Worm (Caenorhabditis elegans): ENCODE data around the gene clec-20.

clec-20 gene

DNA sequence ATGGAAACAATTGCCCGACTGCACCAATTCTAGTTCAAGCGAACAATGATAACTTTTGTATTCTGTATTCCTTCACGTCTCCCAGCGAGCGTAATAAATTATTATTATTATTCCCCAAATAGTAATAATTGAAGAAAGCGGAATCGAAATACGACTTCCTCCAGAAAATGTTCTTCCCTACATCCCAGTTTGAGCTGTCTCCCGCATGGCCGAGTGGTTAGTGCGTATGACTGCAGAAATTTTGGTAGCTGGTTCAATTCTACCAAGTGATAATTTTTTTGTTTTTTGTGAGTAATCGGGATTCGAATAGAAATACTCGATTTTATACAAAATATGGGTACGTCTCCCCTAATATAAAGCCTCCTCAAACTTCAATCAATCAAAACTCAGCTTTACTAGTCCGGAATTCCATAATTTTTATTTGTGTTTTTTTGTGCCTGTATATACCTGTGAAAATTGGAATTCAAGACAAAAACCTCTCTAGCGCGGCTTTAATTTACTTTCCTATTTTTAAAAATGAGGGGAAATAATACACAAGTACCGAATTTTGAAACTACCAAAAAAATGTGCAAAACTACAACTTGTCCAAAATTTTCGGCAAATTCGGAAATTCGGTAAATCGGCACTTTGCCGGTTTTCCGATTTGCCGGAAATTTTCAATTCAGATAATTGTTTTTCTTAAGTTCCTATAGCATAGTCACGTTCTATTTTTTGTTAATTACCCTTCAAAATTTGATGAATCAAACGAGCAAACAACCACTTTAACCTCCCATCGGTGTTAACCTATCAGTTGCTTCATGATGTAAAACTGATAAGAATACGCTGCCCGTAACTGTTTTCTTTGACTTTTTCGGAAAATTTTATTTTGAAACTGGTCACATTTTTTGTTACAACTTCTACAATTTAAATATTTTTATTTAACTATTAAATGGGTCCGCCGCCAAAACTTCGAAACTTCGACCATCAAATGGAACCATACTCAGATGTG lies 2.4 kb upstream of the clec-20 start, which contains the start of gene bath-46 (continued):
- TF ChIP-seq vab-7 (GFP tag; IDR thresholded peaks at IDR 0.05) = peak; percentile 48; the same call in 1 of the 2 replicates

DNA sequence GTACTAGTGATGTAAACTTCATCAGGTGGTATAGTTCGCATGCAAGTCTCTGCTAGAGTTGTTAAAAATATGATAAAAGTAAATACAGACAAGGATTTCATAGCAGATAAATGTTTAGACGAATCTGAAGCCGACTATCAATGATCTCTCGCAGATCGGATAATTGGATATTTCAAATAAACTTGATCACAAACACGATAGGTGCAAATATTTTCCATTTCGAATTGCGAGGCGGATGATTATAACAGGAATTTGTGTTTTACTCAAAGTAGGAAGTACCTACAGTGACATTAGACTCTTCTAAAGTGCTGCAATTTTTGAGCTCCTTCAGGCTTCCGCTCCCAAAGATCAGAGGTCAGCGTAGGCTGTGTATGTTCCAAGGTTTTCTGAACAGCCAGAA lies 5.2 kb downstream of the clec-20 start, which contains the start of gene T07H3.7:
T07H3.7 (minus strand) TSS at position 101 of the 400 bp plus-strand sequence.
- TF ChIP-seq dpl-1 (GFP tag; optimal IDR thresholded peaks at IDR 0.05) (no peak), dmd-6 (GFP tag; IDR thresholded peaks at IDR 0.05) (no peak), dve-1 (tag; optimal IDR thresholded peaks at IDR 0.05; ENCODE audit: insufficient read depth) (no peak), zip-11 (GFP tag; IDR thresholded peaks at IDR 0.05) (no peak), gei-8 (GFP tag; optimal IDR thresholded peaks at IDR 0.05) (no peak), nhr-102 (tag; optimal IDR thresholded peaks at IDR 0.05) (no peak), hif-1 (tag; optimal IDR thresholded peaks at IDR 0.05) (no peak), F49E8.2 (tag; optimal IDR thresholded peaks at IDR 0.05; ENCODE audit: borderline replicate concordance) (no peak), lir-3 (tag; optimal IDR thresholded peaks at IDR 0.05) (no peak), lsy-2 (tag; optimal IDR thresholded peaks at IDR 0.05) (no peak), F44E2.7 (GFP tag; IDR thresholded peaks at IDR 0.05) (no peak)

DNA sequence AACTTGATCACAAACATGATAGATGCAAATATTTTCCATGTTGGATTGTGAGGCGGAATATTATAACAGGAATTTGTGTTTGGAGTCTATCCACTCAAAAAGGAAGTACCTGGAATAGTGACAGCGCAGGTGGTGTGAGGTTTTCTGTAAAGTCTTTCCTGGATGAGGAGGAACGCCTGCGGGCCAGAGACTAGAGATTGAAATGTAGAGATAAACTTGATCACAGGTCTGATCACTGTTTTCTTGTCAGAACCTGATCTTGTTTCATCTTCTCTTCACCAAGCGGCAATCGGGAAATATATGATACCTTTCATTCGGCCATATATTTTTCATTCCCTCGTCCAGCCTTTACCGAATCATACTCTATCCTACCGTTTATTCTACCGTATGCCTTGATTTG lies 8.7 kb downstream of the clec-20 start, which contains the start of gene T07H3.8:
T07H3.8 (plus strand) TSS at position 301 of the 400 bp plus-strand sequence.
- no peak for TF ChIP-seq Y75B8A.6 (GFP tag; IDR thresholded peaks at IDR 0.05)
- TF ChIP-seq mdl-1 (tag; optimal IDR thresholded peaks at IDR 0.05) = no peak
- no peak for TF ChIP-seq spr-1 (tag; optimal IDR thresholded peaks at IDR 0.05)
- no peak for TF ChIP-seq ceh-20 (GFP tag; IDR thresholded peaks at IDR 0.05)
- no peak for TF ChIP-seq ctbp-1 (GFP tag; IDR thresholded peaks at IDR 0.05)
- TF ChIP-seq lin-29 (GFP tag; IDR thresholded peaks at IDR 0.05) = no peak
- no peak for TF ChIP-seq daf-12 (tag; optimal IDR thresholded peaks at IDR 0.05)
- no peak for TF ChIP-seq dmd-9 (GFP tag; IDR thresholded peaks at IDR 0.05)
- no peak for TF ChIP-seq ZK337.2 (GFP tag; IDR thresholded peaks at IDR 0.05)
- TF ChIP-seq mxl-2 (GFP tag; conservative IDR thresholded peaks at IDR 0.05) = no peak
- TF ChIP-seq daf-16 (GFP tag; optimal IDR thresholded peaks at IDR 0.05) = no peak
- TF ChIP-seq daf-16 (tag; optimal IDR thresholded peaks at IDR 0.05) = no peak
- TF ChIP-seq dve-1 (tag; optimal IDR thresholded peaks at IDR 0.05; ENCODE audit: insufficient read depth) = no peak
- TF ChIP-seq aly-2 (tag; optimal IDR thresholded peaks at IDR 0.05) = no peak
- TF ChIP-seq Y105C5A.15 (GFP tag; IDR thresholded peaks at IDR 0.05) = no peak
- no peak for TF ChIP-seq R02D3.7 (tag; optimal IDR thresholded peaks at IDR 0.05)
- no peak for TF ChIP-seq cey-2 (tag; optimal IDR thresholded peaks at IDR 0.05; ENCODE audit: borderline replicate concordance, insufficient read depth)
- TF ChIP-seq rbr-2 (tag; optimal IDR thresholded peaks at IDR 0.05) = no peak
- no peak for TF ChIP-seq fos-1 (tag; optimal IDR thresholded peaks at IDR 0.05)

DNA sequence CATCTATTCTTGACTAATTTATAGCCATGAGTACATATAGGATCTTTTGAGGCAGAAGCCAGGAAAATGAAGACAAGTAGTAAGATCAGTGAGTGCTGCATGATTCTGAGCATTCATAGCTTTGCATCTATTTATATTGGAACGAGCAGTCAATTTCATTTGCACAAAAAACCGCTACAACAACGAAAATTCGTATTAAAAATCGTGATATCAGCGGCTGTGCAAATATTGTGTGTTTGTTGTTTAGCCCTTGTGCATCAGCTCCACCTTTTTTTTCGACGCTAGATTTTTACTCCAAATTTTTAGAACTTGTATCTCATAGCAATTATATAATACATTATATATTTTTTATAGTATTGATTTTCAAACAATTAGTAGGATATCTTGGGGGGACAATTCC lies 10.9 kb downstream of the clec-20 start, which contains the start of gene clec-21:
clec-21 (minus strand) TSS at position 101 of the 400 bp plus-strand sequence.
- TF ChIP-seq R02D3.7 (tag; optimal IDR thresholded peaks at IDR 0.05) (no peak), snpc-1.2 (GFP tag; IDR thresholded peaks at IDR 0.05) (no peak), daf-12 (tag; optimal IDR thresholded peaks at IDR 0.05) (no peak), nhr-76 (tag; optimal IDR thresholded peaks at IDR 0.05) (no peak), nhr-6 (tag; optimal IDR thresholded peaks at IDR 0.05) (no peak), set-16 (GFP tag; IDR thresholded peaks at IDR 0.05) (no peak), jun-1 (tag; optimal IDR thresholded peaks at IDR 0.05) (no peak), T20F7.1 (GFP tag; optimal IDR thresholded peaks at IDR 0.05) (no peak), daf-16 (GFP tag; optimal IDR thresholded peaks at IDR 0.05) (no peak), daf-16 (tag; optimal IDR thresholded peaks at IDR 0.05) (no peak), madf-9 (GFP tag; conservative IDR thresholded peaks at IDR 0.05) (no peak), dpl-1 (GFP tag; optimal IDR thresholded peaks at IDR 0.05) (no peak), arid-1 (GFP tag; conservative IDR thresholded peaks at IDR 0.05) (no peak), fos-1 (tag; optimal IDR thresholded peaks at IDR 0.05) (no peak), cey-2 (tag; optimal IDR thresholded peaks at IDR 0.05; ENCODE audit: borderline replicate concordance, insufficient read depth) (no peak), ztf-11 (tag; optimal IDR thresholded peaks at IDR 0.05) (no peak), ceh-32 (tag; optimal IDR thresholded peaks at IDR 0.05; ENCODE audit: poor library complexity) (no peak), mxl-3 (GFP tag; optimal IDR thresholded peaks at IDR 0.05) (no peak), mdl-1 (tag; optimal IDR thresholded peaks at IDR 0.05) (no peak)

Measured in whole organism, L4 larva.